Worm (Caenorhabditis elegans) whole organism, young adult: Measurements from ENCODE around the gene mpst-4.

Source experiments
- B0035.1 ChIP-seq: sonication (generic microtip); optimal IDR thresholded peaks from 2 replicates; lab custom pipeline; 2016; ENCODE audit warnings: missing genetic modification characterization, mild to moderate bottlenecking, missing compliant biosample characterization, missing genotype, missing genetic modification reagents
- B0261.1 ChIP-seq: sonication (generic microtip); optimal IDR thresholded peaks from 2 replicates; lab custom pipeline; 2016; ENCODE audit warnings: mild to moderate bottlenecking, missing genetic modification characterization, moderate library complexity, missing compliant biosample characterization
- B0336.3 ChIP-seq: fragments of 200-800 bp; sonication (Bioruptor generic); IDR thresholded peaks from 2 replicates; pipeline ENCODE4 v1.3.6; 2022; ENCODE audit warnings: missing genetic modification characterization, missing compliant biosample characterization
- C06A6.2 ChIP-seq: fragments of 200-800 bp; sonication (Bioruptor generic); conservative IDR thresholded peaks from 2 replicates; pipeline ENCODE4 v1.3.6; 2022; ENCODE audit warnings: missing genetic modification characterization, missing compliant biosample characterization
- F10E7.11 ChIP-seq: sonication (generic microtip); optimal IDR thresholded peaks from 2 replicates; lab custom pipeline; 2017; ENCODE audit warnings: mild to moderate bottlenecking, missing genetic modification characterization, moderate library complexity, missing compliant biosample characterization
- F52B5.7 ChIP-seq: sonication (generic microtip); optimal IDR thresholded peaks from 2 replicates; lab custom pipeline; 2016; ENCODE audit warnings: mild to moderate bottlenecking, missing genetic modification characterization, missing compliant biosample characterization
- F55B11.4 ChIP-seq: sonication (generic microtip); optimal IDR thresholded peaks from 2 replicates; lab custom pipeline; 2016; ENCODE audit warnings: missing compliant biosample characterization, missing genetic modification characterization, borderline replicate concordance; ENCODE audit not compliant: insufficient read depth
- K11D2.4 ChIP-seq: fragments of 200-800 bp; sonication (Bioruptor generic); IDR thresholded peaks from 2 replicates; pipeline ENCODE4 v1.3.6; 2022; ENCODE audit warnings: missing genetic modification reagents, missing genetic modification characterization, missing compliant biosample characterization
- Y53G8AR.9 ChIP-seq: fragments of 200-800 bp; sonication (Bioruptor generic); conservative IDR thresholded peaks from 2 replicates; pipeline ENCODE4 v1.3.6; 2022; ENCODE audit warnings: missing genetic modification reagents, missing genetic modification characterization, missing compliant biosample characterization
- Y67H2A.10 ChIP-seq: fragments of 200-800 bp; sonication (Bioruptor generic); conservative IDR thresholded peaks from 2 replicates; pipeline ENCODE4 v1.3.6; 2022; ENCODE audit warnings: missing genetic modification reagents, missing genetic modification characterization, missing compliant biosample characterization
- Y79H2A.3 ChIP-seq: fragments of 200-800 bp; sonication (Bioruptor generic); conservative IDR thresholded peaks from 2 replicates; pipeline ENCODE4 v1.3.6; 2022; ENCODE audit warnings: missing genetic modification reagents, missing genetic modification characterization, missing compliant biosample characterization
- Y95B8A.8 ChIP-seq: fragments of 200-800 bp; sonication (Bioruptor generic); IDR thresholded peaks from 2 replicates; pipeline ENCODE4 v1.3.6; 2022; ENCODE audit warnings: missing genetic modification reagents, missing genetic modification characterization, missing compliant biosample characterization
- aptf-2 ChIP-seq: fragments of 200-800 bp; sonication (Bioruptor generic); conservative IDR thresholded peaks from 2 replicates; pipeline ENCODE4 v1.3.6; 2022; ENCODE audit warnings: missing genetic modification reagents, missing genetic modification characterization, missing compliant biosample characterization
- aptf-3 ChIP-seq: fragments of 200-800 bp; sonication (Bioruptor generic); IDR thresholded peaks from 2 replicates; pipeline ENCODE4 v1.3.6; 2022; ENCODE audit warnings: missing genetic modification characterization, missing compliant biosample characterization
- attf-3 ChIP-seq: fragments of 200-800 bp; sonication (Bioruptor generic); conservative IDR thresholded peaks from 2 replicates; pipeline ENCODE4 v1.3.6; 2022; ENCODE audit warnings: missing genetic modification reagents, missing genetic modification characterization, missing compliant biosample characterization
- ccch-3 ChIP-seq: fragments of 200-800 bp; sonication (Bioruptor generic); optimal IDR thresholded peaks from 2 replicates; lab custom pipeline; 2018; ENCODE audit warnings: mild to moderate bottlenecking, missing genetic modification characterization, missing compliant biosample characterization
- cebp-1 ChIP-seq, 2 experiments: fragments of 200-800 bp in 1 of 2; sonication (Bioruptor generic) in 1 of 2; sonication (generic microtip) in 1 of 2; IDR thresholded peaks in 1 of 2; optimal IDR thresholded peaks in 1 of 2; 2 replicates each; pipeline versions ENCODE4 v1.3.6 to Lab custom; 2017 to 2022; ENCODE audit warnings: missing compliant biosample characterization in 2 of 2, missing genetic modification characterization in 2 of 2, mild to moderate bottlenecking in 1 of 2, missing genetic modification reagents in 1 of 2, moderate library complexity in 1 of 2
- ceh-100 ChIP-seq: fragments of 200-800 bp; sonication (Bioruptor generic); IDR thresholded peaks from 2 replicates; pipeline ENCODE4 v1.3.6; 2022; ENCODE audit warnings: missing genetic modification reagents, missing genetic modification characterization, missing compliant biosample characterization
- ceh-27 ChIP-seq: fragments of 200-800 bp; sonication (Bioruptor generic); optimal IDR thresholded peaks from 2 replicates; lab custom pipeline; 2018; ENCODE audit warnings: mild to moderate bottlenecking, missing genetic modification characterization, moderate library complexity, missing compliant biosample characterization
- ceh-79 ChIP-seq: sonication (generic microtip); optimal IDR thresholded peaks from 2 replicates; lab custom pipeline; 2017; ENCODE audit warnings: mild to moderate bottlenecking, missing genetic modification characterization, missing compliant biosample characterization
- chd-7 ChIP-seq: sonication (generic microtip); optimal IDR thresholded peaks from 2 replicates; lab custom pipeline; 2016; ENCODE audit warnings: mild to moderate bottlenecking, missing genetic modification characterization, moderate library complexity, missing compliant biosample characterization
- dpff-1 ChIP-seq: sonication (generic microtip); optimal IDR thresholded peaks from 2 replicates; lab custom pipeline; 2017; ENCODE audit warnings: mild to moderate bottlenecking, missing genetic modification characterization, missing compliant biosample characterization
- ekl-4 ChIP-seq: fragments of 200-800 bp; sonication (Bioruptor generic); IDR thresholded peaks from 2 replicates; pipeline ENCODE4 v1.3.6; 2022; ENCODE audit warnings: missing genetic modification reagents, missing genetic modification characterization, missing compliant biosample characterization
- hlh-26 ChIP-seq: fragments of 200-800 bp; sonication (Bioruptor generic); conservative IDR thresholded peaks from 2 replicates; pipeline ENCODE4 v1.3.6; 2022; ENCODE audit warnings: missing genetic modification reagents, missing genetic modification characterization, missing compliant biosample characterization
- lag-1 ChIP-seq: fragments of 200-800 bp; sonication (Bioruptor generic); IDR thresholded peaks from 2 replicates; pipeline ENCODE4 v1.3.6; 2022; ENCODE audit warnings: missing genetic modification reagents, missing genetic modification characterization, missing compliant biosample characterization
- let-526 ChIP-seq: fragments of 200-800 bp; sonication (Bioruptor generic); IDR thresholded peaks from 2 replicates; pipeline ENCODE4 v1.3.6; 2022; ENCODE audit warnings: missing genetic modification reagents, missing genetic modification characterization, missing compliant biosample characterization
- lin-35 ChIP-seq, 3 experiments: fragments of 150-350 bp in 2 of 3; sonication (generic microtip) in 1 of 3; optimal IDR thresholded peaks; 2 replicates each; lab custom pipeline; 2014 to 2018; ENCODE audit warnings: missing biosample characterization in 3 of 3, missing genetic modification characterization in 3 of 3, missing genetic modification reagents in 3 of 3
- lin-40 ChIP-seq: sonication (generic microtip); optimal IDR thresholded peaks from 2 replicates; lab custom pipeline; 2016; ENCODE audit warnings: missing genetic modification characterization, mild to moderate bottlenecking, missing compliant biosample characterization, missing genotype, missing genetic modification reagents
- lir-1 ChIP-seq: fragments of 200-800 bp; sonication (Bioruptor generic); conservative IDR thresholded peaks from 2 replicates; pipeline ENCODE4 v1.3.6; 2022; ENCODE audit warnings: missing genetic modification reagents, missing genetic modification characterization, missing compliant biosample characterization
- lsl-1 ChIP-seq: fragments of 200-800 bp; sonication (Bioruptor generic); optimal IDR thresholded peaks from 2 replicates; lab custom pipeline; 2018; ENCODE audit warnings: mild to moderate bottlenecking, missing genetic modification characterization, moderate library complexity, missing compliant biosample characterization
- madf-6 ChIP-seq: fragments of 200-800 bp; sonication (Bioruptor generic); IDR thresholded peaks from 2 replicates; pipeline ENCODE4 v1.3.6; 2022; ENCODE audit warnings: missing genetic modification reagents, missing genetic modification characterization, missing compliant biosample characterization
- mcd-1 ChIP-seq: fragments of 200-800 bp; sonication (Bioruptor generic); IDR thresholded peaks from 2 replicates; pipeline ENCODE4 v1.3.6; 2022; ENCODE audit warnings: missing genetic modification reagents, missing genetic modification characterization, missing compliant biosample characterization
- nfya-2 ChIP-seq: fragments of 200-800 bp; sonication (Bioruptor generic); IDR thresholded peaks from 2 replicates; pipeline ENCODE4 v1.3.6; 2022; ENCODE audit warnings: missing genetic modification reagents, missing genetic modification characterization, missing compliant biosample characterization
- nhr-179 ChIP-seq: sonication (generic microtip); optimal IDR thresholded peaks from 2 replicates; lab custom pipeline; 2016; ENCODE audit warnings: mild to moderate bottlenecking, missing genetic modification characterization, missing compliant biosample characterization
- rec-8 ChIP-seq, 2 experiments: sonication (generic microtip); optimal IDR thresholded peaks; 2 replicates each; lab custom pipeline; 2016; ENCODE audit warnings: mild to moderate bottlenecking in 2 of 2, missing genetic modification characterization in 2 of 2, missing genetic modification reagents in 2 of 2, missing genotype in 2 of 2, missing biosample characterization in 1 of 2, missing compliant biosample characterization in 1 of 2, moderate library complexity in 1 of 2
- rpc-1 ChIP-seq, 2 experiments: fragments of 150-350 bp in 1 of 2; sonication (generic microtip) in 1 of 2; optimal IDR thresholded peaks; 2 replicates each; lab custom pipeline; 2014 to 2018; ENCODE audit warnings: missing biosample characterization in 1 of 2, missing genetic modification characterization in 1 of 2, missing genetic modification reagents in 1 of 2, missing genotype in 1 of 2
- sdz-38 ChIP-seq: sonication (generic microtip); optimal IDR thresholded peaks from 2 replicates; lab custom pipeline; 2016; ENCODE audit warnings: missing genotype, missing genetic modification characterization, missing compliant biosample characterization
- sea-2 ChIP-seq: fragments of 200-800 bp; sonication (Bioruptor generic); IDR thresholded peaks from 2 replicates; pipeline ENCODE4 v1.3.6; 2022; ENCODE audit warnings: missing genetic modification characterization, missing compliant biosample characterization
- snpc-3.4 ChIP-seq: sonication (generic microtip); optimal IDR thresholded peaks from 2 replicates; lab custom pipeline; 2017; ENCODE audit warnings: missing genetic modification characterization, mild to moderate bottlenecking, missing compliant biosample characterization, antibody characterized with exemption, moderate library complexity, missing genotype, missing genetic modification reagents
- tlf-1 ChIP-seq: fragments of 200-800 bp; sonication (Bioruptor generic); optimal IDR thresholded peaks from 2 replicates; lab custom pipeline; 2018; ENCODE audit warnings: mild to moderate bottlenecking, missing genetic modification characterization, missing compliant biosample characterization
- unc-130 ChIP-seq: sonication (generic microtip); optimal IDR thresholded peaks from 2 replicates; lab custom pipeline; 2016; ENCODE audit warnings: missing genetic modification reagents, missing genetic modification characterization, missing compliant biosample characterization
- xnd-1 ChIP-seq: sonication (generic microtip); optimal IDR thresholded peaks from 2 replicates; lab custom pipeline; 2016; ENCODE audit warnings: missing genotype, missing genetic modification reagents, missing genetic modification characterization, missing compliant biosample characterization
- zfh-2 ChIP-seq: fragments of 200-800 bp; sonication (Bioruptor generic); conservative IDR thresholded peaks from 2 replicates; pipeline ENCODE4 v1.3.6; 2022; ENCODE audit warnings: missing genetic modification reagents, missing genetic modification characterization, missing compliant biosample characterization
- zim-3 ChIP-seq: sonication (generic microtip); optimal IDR thresholded peaks from 2 replicates; lab custom pipeline; 2017; ENCODE audit warnings: mild to moderate bottlenecking, missing genetic modification characterization, moderate library complexity, missing compliant biosample characterization
- ztf-22 ChIP-seq: fragments of 200-800 bp; sonication (Bioruptor generic); optimal IDR thresholded peaks from 2 replicates; lab custom pipeline; 2018; ENCODE audit warnings: mild to moderate bottlenecking, missing genetic modification characterization, moderate library complexity, missing compliant biosample characterization
- ztf-26 ChIP-seq: sonication (generic microtip); optimal IDR thresholded peaks from 2 replicates; lab custom pipeline; 2017; ENCODE audit warnings: missing genetic modification characterization, missing compliant biosample characterization
- ztf-3 ChIP-seq: fragments of 200-800 bp; sonication (Bioruptor generic); optimal IDR thresholded peaks from 2 replicates; lab custom pipeline; 2018; ENCODE audit warnings: mild to moderate bottlenecking, missing genetic modification characterization, missing compliant biosample characterization

mpst-4 gene

DNA sequence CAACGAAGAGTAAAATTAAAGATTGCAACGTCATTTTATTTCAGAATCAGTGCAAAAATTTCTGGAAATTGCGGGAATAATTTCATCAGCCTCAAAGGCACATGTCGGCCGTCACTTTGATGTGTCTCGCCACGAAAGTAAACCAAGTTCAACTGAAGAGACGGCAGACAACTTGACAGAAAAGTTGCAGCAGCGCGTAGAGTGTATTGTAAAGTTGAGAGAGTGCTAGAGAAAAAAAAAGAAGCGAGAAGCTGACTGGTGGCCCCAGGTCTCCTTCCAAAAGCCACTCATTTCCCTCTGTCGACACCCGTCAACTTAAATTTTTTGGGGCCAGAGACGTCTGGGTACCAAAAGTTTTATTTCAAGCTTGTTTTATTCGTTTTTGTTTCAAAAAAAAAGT is 41.0 kb upstream of the mpst-4 start (continued):
- TF ChIP-seq F55B11.4 (tag; lab: Kevin White, UChicago): no peak
- no peak for TF ChIP-seq dpff-1 (tag; lab: Kevin White, UChicago)
- TF ChIP-seq madf-6 (GFP tag; lab: Robert Waterston, UW): peak; percentile 82
- peak; percentile 66 for TF ChIP-seq cebp-1 (GFP tag; IDR thresholded peaks at IDR 0.05; lab: Robert Waterston, UW)
- peak; percentile 80 for TF ChIP-seq cebp-1 (tag; optimal IDR thresholded peaks at IDR 0.05; lab: Kevin White, UChicago)
- no peak for TF ChIP-seq K11D2.4 (GFP tag; lab: Robert Waterston, UW)
- TF ChIP-seq B0261.1 (tag; lab: Kevin White, UChicago): no peak
- TF ChIP-seq aptf-3 (GFP tag; lab: Robert Waterston, UW): no peak
- no peak for TF ChIP-seq nhr-179 (tag; lab: Kevin White, UChicago)
- no peak for TF ChIP-seq C06A6.2 (GFP tag; lab: Robert Waterston, UW)
- TF ChIP-seq B0035.1 (tag; lab: Kevin White, UChicago): no peak
- TF ChIP-seq sdz-38: no peak
- no peak for TF ChIP-seq ceh-79 (tag; lab: Kevin White, UChicago)
- TF ChIP-seq Y95B8A.8: 0 out of 2 replicates have a peak, but pooled peaks have one; percentile 60
- TF ChIP-seq rpc-1 (optimal IDR thresholded peaks at IDR 0.05; lab: Kevin White, UChicago): peak; percentile 36
- no peak for TF ChIP-seq rpc-1 (tag; optimal IDR thresholded peaks at IDR 0.05; lab: Kevin White, UChicago)
- TF ChIP-seq attf-3 (GFP tag; lab: Robert Waterston, UW): no peak
- no peak for TF ChIP-seq sea-2 (GFP tag; lab: Robert Waterston, UW)
- peak; percentile 77 for TF ChIP-seq lsl-1 (GFP tag; lab: Kevin White, UChicago)
- 0 out of 2 replicates have a peak, but pooled peaks have one; percentile 10 for TF ChIP-seq lir-1
- TF ChIP-seq ekl-4: peak; percentile 64
- no peak for TF ChIP-seq hlh-26 (GFP tag; lab: Robert Waterston, UW)
- no peak for TF ChIP-seq rec-8 (tag; optimal IDR thresholded peaks at IDR 0.05; lab: Kevin White, UChicago)
- TF ChIP-seq nfya-2 (GFP tag; lab: Robert Waterston, UW): no peak
- TF ChIP-seq ceh-100 (GFP tag; lab: Robert Waterston, UW): no peak
- TF ChIP-seq xnd-1 (tag; lab: Kevin White, UChicago): peak; percentile 26
- peak in 1 of 3 experiments; percentile 68 for TF ChIP-seq lin-35 (GFP tag; optimal IDR thresholded peaks at IDR 0.05; lab: Kevin White, UChicago)
- TF ChIP-seq ceh-27 (GFP tag; lab: Kevin White, UChicago): peak; percentile 32
- TF ChIP-seq Y67H2A.10 (GFP tag; lab: Robert Waterston, UW): 0 out of 2 replicates have a peak, but pooled peaks have one; percentile 49
- TF ChIP-seq lag-1 (GFP tag; lab: Robert Waterston, UW): no peak
- no peak for TF ChIP-seq aptf-2
- no peak for TF ChIP-seq Y53G8AR.9 (GFP tag; lab: Robert Waterston, UW)
- TF ChIP-seq let-526 (GFP tag; lab: Robert Waterston, UW): peak; percentile 32; the same call in 1 of the 2 replicates
- peak; percentile 60 for TF ChIP-seq snpc-3.4 (tag; lab: Kevin White, UChicago)
- TF ChIP-seq F52B5.7 (tag; lab: Kevin White, UChicago): no peak
- TF ChIP-seq lin-40: peak; percentile 24
- no peak for TF ChIP-seq ztf-26 (tag; lab: Kevin White, UChicago)
- no peak for TF ChIP-seq zim-3 (tag; lab: Kevin White, UChicago)
- no peak for TF ChIP-seq ccch-3
- TF ChIP-seq unc-130: no peak
- TF ChIP-seq tlf-1: peak; percentile 46
- TF ChIP-seq Y79H2A.3 (GFP tag; lab: Robert Waterston, UW): no peak
- TF ChIP-seq F10E7.11: no peak
- no peak; the same call in 1 of the 2 replicates for TF ChIP-seq zfh-2 (GFP tag; lab: Robert Waterston, UW)
- TF ChIP-seq chd-7 (tag; lab: Kevin White, UChicago): peak; percentile 9
- no peak for TF ChIP-seq ztf-22
- TF ChIP-seq ztf-3 (GFP tag; lab: Kevin White, UChicago): no peak
- no peak; the same call in 1 of the 2 replicates for TF ChIP-seq B0336.3
- TF ChIP-seq mcd-1: peak; percentile 70
